Fruit fly (Drosophila melanogaster) S2 (cell line): ENCODE results near the gene btd.

Experiments used
- CG8478 ChIP-seq: fragments of >200 bp; optimal IDR thresholded peaks from 2 replicates; lab custom pipeline; 2018
- CTCF ChIP-seq, 2 experiments: fragments of >200 bp; optimal IDR thresholded peaks; 2 replicates each; lab custom pipeline; 2018

btd gene

dm6 chrX:9693720-9694386 is at the start of gene btd:
TSS of gene btd (plus strand) at chrX:9694186.
- TF ChIP-seq CG8478 (peak; percentile 85), CTCF (optimal IDR thresholded peaks at IDR 0.05; lab: Kevin White, UChicago) (peak in 1 of 2 experiments; percentile 71)

dm6 chrX:9644828-9645227 is 49.2 kb upstream of the btd start:
- TF ChIP-seq CG8478 (no peak), CTCF (optimal IDR thresholded peaks at IDR 0.05; lab: Kevin White, UChicago) (no peak)

dm6 chrX:9646022-9646421 is 48.0 kb upstream of the btd start:
- TF ChIP-seq CTCF (optimal IDR thresholded peaks at IDR 0.05; lab: Kevin White, UChicago) (no peak), CG8478 (no peak)

dm6 chrX:9647067-9647466 is 46.9 kb upstream of the btd start:
- TF ChIP-seq CG8478 (no peak), CTCF (optimal IDR thresholded peaks at IDR 0.05; lab: Kevin White, UChicago) (no peak)

- TF ChIP-seq CTCF (optimal IDR thresholded peaks at IDR 0.05; lab: Kevin White, UChicago) (no peak), CG8478 (no peak)
Observed at dm6 chrX:9650048-9650447, 43.9 kb upstream of the btd start.

dm6 chrX:9650757-9651594 is 43.0 kb upstream of the btd start:
- TF ChIP-seq CG8478 (no peak), CTCF (optimal IDR thresholded peaks at IDR 0.05; lab: Kevin White, UChicago) (no peak)

- no peak for TF ChIP-seq CTCF (optimal IDR thresholded peaks at IDR 0.05; lab: Kevin White, UChicago)
- no peak for TF ChIP-seq CG8478
Observed at dm6 chrX:9652006-9652405, 42.0 kb upstream of the btd start.

- TF ChIP-seq CG8478 = no peak
- TF ChIP-seq CTCF (optimal IDR thresholded peaks at IDR 0.05; lab: Kevin White, UChicago) = no peak
Observed at dm6 chrX:9653242-9653641, 40.7 kb upstream of the btd start.

- TF ChIP-seq CTCF (optimal IDR thresholded peaks at IDR 0.05; lab: Kevin White, UChicago) (no peak), CG8478 (no peak)
Observed at dm6 chrX:9653986-9654688, 39.8 kb upstream of the btd start.

dm6 chrX:9655989-9656713 is 37.8 kb upstream of the btd start:
- no peak for TF ChIP-seq CG8478
- TF ChIP-seq CTCF (optimal IDR thresholded peaks at IDR 0.05; lab: Kevin White, UChicago) = no peak

dm6 chrX:9658095-9658838 is 35.7 kb upstream of the btd start:
- TF ChIP-seq CTCF (optimal IDR thresholded peaks at IDR 0.05; lab: Kevin White, UChicago) (no peak), CG8478 (no peak)

dm6 chrX:9658865-9659339 is 35.1 kb upstream of the btd start, which contains the start of gene Ptpmeg2:
TSS of gene Ptpmeg2 (minus strand) at chrX:9659145.
- TF ChIP-seq CTCF (optimal IDR thresholded peaks at IDR 0.05; lab: Kevin White, UChicago) = peak; percentile 99
- no peak for TF ChIP-seq CG8478

dm6 chrX:9661491-9661890 is 32.5 kb upstream of the btd start:
- TF ChIP-seq CG8478 = no peak
- no peak for TF ChIP-seq CTCF (optimal IDR thresholded peaks at IDR 0.05; lab: Kevin White, UChicago)

- no peak for TF ChIP-seq CG8478
- TF ChIP-seq CTCF (optimal IDR thresholded peaks at IDR 0.05; lab: Kevin White, UChicago) = no peak
Observed at dm6 chrX:9662797-9663316, 31.1 kb upstream of the btd start, which contains the start of gene CG3106. TSS of gene CG3106 (minus strand) at chrX:9662903.
